Worm (Caenorhabditis elegans) whole organism, L2 larva: ENCODE results near the gene egl-8.

Experiments used
- aly-2 ChIP-seq: fragments of 150-350 bp; optimal IDR thresholded peaks from 2 replicates; lab custom pipeline; 2014; ENCODE audit warnings: missing biosample characterization, missing genetic modification characterization
- ama-1 ChIP-seq: fragments of 150-350 bp; optimal IDR thresholded peaks from 2 replicates; lab custom pipeline; 2018; ENCODE audit warnings: inconsistent platforms
- ceh-82 ChIP-seq: fragments of 150-350 bp; optimal IDR thresholded peaks from 2 replicates; lab custom pipeline; 2014; ENCODE audit warnings: missing biosample characterization, missing genetic modification characterization
- dmd-4 ChIP-seq: sonication (generic microtip); optimal IDR thresholded peaks from 2 replicates; lab custom pipeline; 2017; ENCODE audit warnings: missing biosample characterization, missing genetic modification characterization
- lin-39 ChIP-seq: fragments of 150-350 bp; optimal IDR thresholded peaks from 2 replicates; lab custom pipeline; 2014; ENCODE audit warnings: missing biosample characterization, missing genetic modification reagents, missing genetic modification characterization
- nhr-11 ChIP-seq: fragments of 150-350 bp; optimal IDR thresholded peaks from 2 replicates; lab custom pipeline; 2014; ENCODE audit warnings: missing biosample characterization, missing genetic modification characterization
- nhr-12 ChIP-seq: fragments of 150-350 bp; optimal IDR thresholded peaks from 2 replicates; lab custom pipeline; 2014; ENCODE audit warnings: missing biosample characterization, missing genetic modification characterization
- unc-39 ChIP-seq: fragments of 150-350 bp; optimal IDR thresholded peaks from 2 replicates; lab custom pipeline; 2014; ENCODE audit warnings: missing biosample characterization, missing genetic modification characterization
- zag-1 ChIP-seq: fragments of 150-350 bp; optimal IDR thresholded peaks from 2 replicates; lab custom pipeline; 2014; ENCODE audit warnings: missing biosample characterization, missing genetic modification characterization
- ztf-11 ChIP-seq: sonication (generic microtip); optimal IDR thresholded peaks from 2 replicates; lab custom pipeline; 2017; ENCODE audit warnings: missing biosample characterization, missing genetic modification characterization
- ztf-4 ChIP-seq: fragments of 150-350 bp; optimal IDR thresholded peaks from 2 replicates; lab custom pipeline; 2014; ENCODE audit warnings: missing biosample characterization, missing genetic modification characterization

DNA sequence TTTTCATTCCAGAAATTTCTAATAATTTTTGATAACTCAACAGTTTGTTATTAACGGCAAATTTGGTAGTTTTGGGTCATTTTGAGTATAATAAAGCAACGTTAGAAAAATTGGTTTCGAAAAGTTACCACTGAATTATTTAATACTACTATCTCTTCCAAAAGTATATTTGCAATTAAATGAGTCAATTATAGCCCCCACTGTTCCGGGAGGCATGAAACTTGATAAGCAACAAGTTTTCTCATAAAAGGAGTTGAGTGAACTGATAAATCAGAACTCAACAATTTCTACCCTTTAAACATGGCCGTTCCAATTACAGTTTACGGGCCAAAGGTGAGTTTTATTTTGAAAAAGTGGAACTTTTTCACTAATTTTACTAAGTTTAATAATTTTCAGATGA, 28.0 kb downstream of the egl-8 start, which contains the start of gene B0348.1:
- TF ChIP-seq ztf-11 (no peak), dmd-4 (tag; lab: Kevin White, UChicago) (no peak), zag-1 (tag; lab: Kevin White, UChicago) (no peak), nhr-12 (tag; lab: Kevin White, UChicago) (no peak), unc-39 (no peak), aly-2 (tag; lab: Kevin White, UChicago) (no peak), ceh-82 (tag; lab: Kevin White, UChicago) (no peak), ztf-4 (tag; lab: Kevin White, UChicago) (no peak), lin-39 (tag; lab: Kevin White, UChicago) (no peak), ama-1 (lab: Kevin White, UChicago) (no peak), nhr-11 (no peak)
